Fruit fly (Drosophila melanogaster) whole organism, prepupa: ENCODE measurements around the gene CG13012.

Experiments
- CG10631 ChIP-seq: fragments of 200-800 bp; sonication (Bioruptor generic); optimal IDR thresholded peaks from 2 replicates; lab custom pipeline; 2016; ENCODE audit warnings: missing biosample characterization, missing genetic modification characterization
- CG15336 ChIP-seq: fragments of 200-800 bp; sonication (Bioruptor generic); IDR thresholded peaks from 2 replicates; pipeline ENCODE4 v1.3.6; 2022; ENCODE audit warnings: missing biosample characterization, missing genetic modification characterization
- CG32006 ChIP-seq: fragments of 200-800 bp; sonication (Bioruptor generic); optimal IDR thresholded peaks from 3 replicates; lab custom pipeline; 2017; ENCODE audit warnings: missing biosample characterization, mild to moderate bottlenecking, missing genetic modification characterization
- Hr39 ChIP-seq: fragments of 200-800 bp; sonication (Bioruptor generic); optimal IDR thresholded peaks from 2 replicates; lab custom pipeline; 2016; ENCODE audit warnings: missing biosample characterization, missing genetic modification characterization
- Lpt ChIP-seq: fragments of 200-800 bp; sonication (Bioruptor generic); optimal IDR thresholded peaks from 3 replicates; lab custom pipeline; 2016; ENCODE audit warnings: missing biosample characterization, missing genetic modification characterization
- Sox102F ChIP-seq: fragments of 200-800 bp; sonication (Bioruptor generic); optimal IDR thresholded peaks from 2 replicates; lab custom pipeline; 2016; ENCODE audit warnings: missing biosample characterization, mild to moderate bottlenecking, missing genetic modification characterization

- TF ChIP-seq CG32006 (GFP tag; lab: Kevin White, UChicago) (no peak), CG10631 (no peak), Sox102F (GFP tag; lab: Kevin White, UChicago) (no peak), Lpt (GFP tag; lab: Kevin White, UChicago) (no peak), Hr39 (GFP tag; lab: Kevin White, UChicago) (no peak), CG15336 (GFP tag; lab: Robert Waterston, UW) (no peak)
These were observed 53.0 kb downstream of the CG13012 start for dm6 chrX:16623524-16623923.
